Fruit fly (Drosophila melanogaster): ENCODE results near the gene Hmr.

- TF ChIP-seq CG14711 (tag; optimal IDR thresholded peaks at IDR 0.05) (peak; percentile 35), CG7101 (tag; optimal IDR thresholded peaks at IDR 0.05) (peak; percentile 43), CG7045 (GFP tag; optimal IDR thresholded peaks at IDR 0.05) (peak; percentile 36), tj (GFP tag; optimal IDR thresholded peaks at IDR 0.05) (no peak), CG11617 (GFP tag; optimal IDR thresholded peaks at IDR 0.05) (peak; percentile 12), Crg-1 (GFP tag; optimal IDR thresholded peaks at IDR 0.05) (no peak), CG5204 (GFP tag; optimal IDR thresholded peaks at IDR 0.05) (peak; percentile 46), bab1 (GFP tag; optimal IDR thresholded peaks at IDR 0.05) (no peak), pad (GFP tag; optimal IDR thresholded peaks at IDR 0.05) (peak; percentile 36), kay (GFP tag; ENCODE audit: borderline replicate concordance) (no peak), Clk (GFP tag; optimal IDR thresholded peaks at IDR 0.05) (no peak), Mnt (GFP tag; optimal IDR thresholded peaks at IDR 0.05) (no peak), ovo (GFP tag; optimal IDR thresholded peaks at IDR 0.05) (no peak)
These were observed 33.2 kb upstream of the Hmr start for dm6 chrX:10628874-10629273.
